Worm (Caenorhabditis elegans) whole organism, L3 larva: Measurements from ENCODE around the gene fbxa-152.

ENCODE experiments used
- R02D3.7 ChIP-seq: fragments of 150-350 bp; optimal IDR thresholded peaks from 2 replicates; lab custom pipeline; 2014; ENCODE audit warnings: missing biosample characterization, missing genetic modification characterization
- ZK546.5 ChIP-seq: sonication (generic microtip); optimal IDR thresholded peaks from 2 replicates; lab custom pipeline; 2017; ENCODE audit warnings: missing biosample characterization, missing genetic modification characterization
- aly-2 ChIP-seq: fragments of 150-350 bp; optimal IDR thresholded peaks from 2 replicates; lab custom pipeline; 2014; ENCODE audit warnings: missing biosample characterization, missing genetic modification characterization
- ama-1 ChIP-seq: fragments of 150-350 bp; optimal IDR thresholded peaks from 2 replicates; lab custom pipeline; 2018
- ceh-28 ChIP-seq: fragments of 150-350 bp; optimal IDR thresholded peaks from 2 replicates; lab custom pipeline; 2014; ENCODE audit warnings: missing biosample characterization, missing genetic modification reagents, missing genetic modification characterization
- ceh-82 ChIP-seq: fragments of 150-350 bp; optimal IDR thresholded peaks from 2 replicates; lab custom pipeline; 2014; ENCODE audit warnings: missing biosample characterization, missing genetic modification characterization
- ceh-9 ChIP-seq: sonication (generic microtip); optimal IDR thresholded peaks from 2 replicates; lab custom pipeline; 2018; ENCODE audit warnings: missing biosample characterization, missing genetic modification characterization
- egl-27 ChIP-seq: sonication (generic microtip); optimal IDR thresholded peaks from 4 replicates; lab custom pipeline; 2017; ENCODE audit warnings: missing biosample characterization, missing genetic modification reagents, missing genetic modification characterization
- egl-5 ChIP-seq: fragments of 150-350 bp; optimal IDR thresholded peaks from 2 replicates; lab custom pipeline; 2017; ENCODE audit warnings: missing biosample characterization, missing genetic modification reagents, missing genetic modification characterization, inconsistent platforms
- elt-1 ChIP-seq: fragments of 150-350 bp; optimal IDR thresholded peaks from 2 replicates; lab custom pipeline; 2014; ENCODE audit warnings: missing biosample characterization, missing genetic modification characterization
- elt-2 ChIP-seq: sonication (generic microtip); optimal IDR thresholded peaks from 2 replicates; lab custom pipeline; 2016; ENCODE audit warnings: missing genetic modification reagents, mild to moderate bottlenecking, missing genetic modification characterization, missing compliant biosample characterization
- elt-3 ChIP-seq, 3 experiments: fragments of 150-350 bp in 1 of 3; sonication (generic microtip) in 2 of 3; optimal IDR thresholded peaks; 2 replicates in 2 of 3; 4 replicates in 1 of 3; lab custom pipeline; 2014 to 2017; ENCODE audit warnings: missing biosample characterization in 3 of 3, missing genetic modification characterization in 3 of 3
- eor-1 ChIP-seq, 2 experiments: fragments of 150-350 bp; optimal IDR thresholded peaks; 2 replicates each; lab custom pipeline; 2014 to 2018; ENCODE audit warnings: missing biosample characterization in 2 of 2, missing genetic modification characterization in 2 of 2
- fkh-10 ChIP-seq: sonication (generic microtip); optimal IDR thresholded peaks from 2 replicates; lab custom pipeline; 2017; ENCODE audit warnings: missing biosample characterization, missing genetic modification reagents, missing genetic modification characterization
- fkh-2 ChIP-seq: fragments of 150-350 bp; optimal IDR thresholded peaks from 2 replicates; lab custom pipeline; 2014; ENCODE audit warnings: missing biosample characterization, missing genetic modification reagents, missing genetic modification characterization
- hmg-11 ChIP-seq: sonication (generic microtip); optimal IDR thresholded peaks from 2 replicates; lab custom pipeline; 2016; ENCODE audit warnings: missing genetic modification characterization, missing compliant biosample characterization
- jun-1 ChIP-seq: fragments of 150-350 bp; optimal IDR thresholded peaks from 2 replicates; lab custom pipeline; 2014; ENCODE audit warnings: missing biosample characterization, missing genetic modification reagents, missing genetic modification characterization
- lin-15B ChIP-seq: fragments of 150-350 bp; optimal IDR thresholded peaks from 2 replicates; lab custom pipeline; 2014; ENCODE audit warnings: missing biosample characterization, missing genetic modification characterization
- lin-39 ChIP-seq: fragments of 150-350 bp; optimal IDR thresholded peaks from 2 replicates; lab custom pipeline; 2018; ENCODE audit warnings: missing biosample characterization, missing genetic modification reagents, missing genetic modification characterization
- lsy-12 ChIP-seq: sonication (generic microtip); optimal IDR thresholded peaks from 2 replicates; lab custom pipeline; 2016; ENCODE audit warnings: mild to moderate bottlenecking, missing genetic modification characterization, missing compliant biosample characterization
- nfya-1 ChIP-seq: sonication (generic microtip); optimal IDR thresholded peaks from 2 replicates; lab custom pipeline; 2017; ENCODE audit warnings: missing genetic modification characterization, mild to moderate bottlenecking, missing compliant biosample characterization, antibody characterized with exemption, moderate library complexity; ENCODE audit not compliant: insufficient read depth
- nhr-11 ChIP-seq: fragments of 150-350 bp; optimal IDR thresholded peaks from 2 replicates; lab custom pipeline; 2014; ENCODE audit warnings: missing biosample characterization, missing genetic modification characterization
- nhr-12 ChIP-seq: fragments of 150-350 bp; optimal IDR thresholded peaks from 2 replicates; lab custom pipeline; 2014; ENCODE audit warnings: missing biosample characterization, missing genetic modification characterization
- nhr-23 ChIP-seq: fragments of 150-350 bp; optimal IDR thresholded peaks from 2 replicates; lab custom pipeline; 2014; ENCODE audit warnings: missing biosample characterization, missing genetic modification reagents, missing genetic modification characterization
- nhr-237 ChIP-seq: fragments of 150-350 bp; optimal IDR thresholded peaks from 2 replicates; lab custom pipeline; 2014; ENCODE audit warnings: missing biosample characterization, missing genetic modification characterization
- nhr-25 ChIP-seq: sonication (generic microtip); optimal IDR thresholded peaks from 2 replicates; lab custom pipeline; 2017; ENCODE audit warnings: missing biosample characterization, missing genetic modification characterization
- nhr-28 ChIP-seq: fragments of 150-350 bp; optimal IDR thresholded peaks from 2 replicates; lab custom pipeline; 2014; ENCODE audit warnings: missing biosample characterization, missing genetic modification characterization
- nhr-43 ChIP-seq: sonication (generic microtip); optimal IDR thresholded peaks from 2 replicates; lab custom pipeline; 2016; ENCODE audit warnings: mild to moderate bottlenecking, missing genetic modification characterization, missing compliant biosample characterization; ENCODE audit not compliant: poor library complexity, severe bottlenecking
- nhr-67 ChIP-seq: fragments of 150-350 bp; optimal IDR thresholded peaks from 2 replicates; lab custom pipeline; 2014; ENCODE audit warnings: missing biosample characterization, missing genetic modification characterization
- nhr-77 ChIP-seq: fragments of 150-350 bp; optimal IDR thresholded peaks from 2 replicates; lab custom pipeline; 2014; ENCODE audit warnings: missing biosample characterization, missing genetic modification characterization
- pha-4 ChIP-seq: fragments of 150-350 bp; optimal IDR thresholded peaks from 2 replicates; lab custom pipeline; 2014; ENCODE audit warnings: missing biosample characterization, missing genetic modification reagents, missing genetic modification characterization
- pqm-1 ChIP-seq: fragments of 150-350 bp; optimal IDR thresholded peaks from 2 replicates; lab custom pipeline; 2017; ENCODE audit warnings: missing biosample characterization, missing genetic modification characterization, inconsistent platforms
- sea-2 ChIP-seq: fragments of 150-350 bp; sonication (generic microtip); optimal IDR thresholded peaks from 4 replicates; lab custom pipeline; 2014; ENCODE audit warnings: missing biosample characterization, missing genetic modification reagents, missing genetic modification characterization
- skn-1 ChIP-seq: fragments of 150-350 bp; optimal IDR thresholded peaks from 2 replicates; lab custom pipeline; 2014; ENCODE audit warnings: missing biosample characterization, missing genetic modification characterization
- snpc-4 ChIP-seq: fragments of 150-350 bp; optimal IDR thresholded peaks from 2 replicates; lab custom pipeline; 2014; ENCODE audit warnings: missing biosample characterization, missing genetic modification characterization
- tbx-2 ChIP-seq: sonication (generic microtip); optimal IDR thresholded peaks from 2 replicates; lab custom pipeline; 2016; ENCODE audit warnings: mild to moderate bottlenecking, missing genetic modification characterization, missing compliant biosample characterization
- unc-39 ChIP-seq: sonication (generic microtip); optimal IDR thresholded peaks from 4 replicates; lab custom pipeline; 2017; ENCODE audit warnings: missing biosample characterization, missing genetic modification characterization
- unc-62 ChIP-seq: fragments of 150-350 bp; sonication (generic microtip); optimal IDR thresholded peaks from 4 replicates; lab custom pipeline; 2014; ENCODE audit warnings: missing biosample characterization, missing genetic modification reagents, missing genetic modification characterization
- zag-1 ChIP-seq: fragments of 150-350 bp; optimal IDR thresholded peaks from 2 replicates; lab custom pipeline; 2014; ENCODE audit warnings: missing biosample characterization, missing genetic modification characterization
- ztf-4 ChIP-seq: fragments of 150-350 bp; optimal IDR thresholded peaks from 2 replicates; lab custom pipeline; 2014; ENCODE audit warnings: missing biosample characterization, missing genetic modification characterization

Gene fbxa-152

ce11 chrV:15569702-15570430 is 32.3 kb downstream of the fbxa-152 start, which contains the start of gene lsm-5:
TSS of gene lsm-5 (plus strand) at chrV:15570380.
- TF ChIP-seq eor-1 (tag; optimal IDR thresholded peaks at IDR 0.05; lab: Kevin White, UChicago): no peak
- TF ChIP-seq egl-5 (tag; lab: Kevin White, UChicago): peak; percentile 24
- no peak for TF ChIP-seq fkh-10 (GFP tag; lab: Kevin White, UChicago)
- TF ChIP-seq nhr-25 (tag; lab: Kevin White, UChicago): no peak
- TF ChIP-seq ceh-82 (tag; lab: Kevin White, UChicago): no peak
- no peak for TF ChIP-seq snpc-4 (tag; lab: Kevin White, UChicago)
- TF ChIP-seq ZK546.5 (tag; lab: Kevin White, UChicago): no peak
- peak; percentile 57 for TF ChIP-seq lin-15B (tag; lab: Kevin White, UChicago)
- peak; percentile 91 for TF ChIP-seq R02D3.7 (tag; lab: Kevin White, UChicago)
- TF ChIP-seq nhr-237 (tag; lab: Kevin White, UChicago): no peak
- TF ChIP-seq hmg-11 (tag; lab: Kevin White, UChicago): peak; percentile 31
- TF ChIP-seq nhr-11 (tag; lab: Kevin White, UChicago): peak; percentile 16
- TF ChIP-seq nhr-28: no peak
- peak; percentile 81 for TF ChIP-seq pha-4 (tag; lab: Kevin White, UChicago)
- no peak for TF ChIP-seq tbx-2 (tag; lab: Kevin White, UChicago)
- no peak for TF ChIP-seq elt-1
- no peak for TF ChIP-seq elt-3 (tag; optimal IDR thresholded peaks at IDR 0.05; lab: Kevin White, UChicago)
- no peak for TF ChIP-seq egl-27 (tag; lab: Kevin White, UChicago)
- no peak for TF ChIP-seq nhr-12 (tag; lab: Kevin White, UChicago)
- TF ChIP-seq jun-1: peak; percentile 8
- TF ChIP-seq aly-2: no peak
- TF ChIP-seq fkh-2 (tag; lab: Kevin White, UChicago): no peak
- peak; percentile 92 for TF ChIP-seq ama-1 (lab: Kevin White, UChicago)
- TF ChIP-seq nhr-67 (tag; lab: Kevin White, UChicago): no peak
- TF ChIP-seq ceh-9 (tag; lab: Kevin White, UChicago): no peak
- no peak for TF ChIP-seq lsy-12 (tag; lab: Kevin White, UChicago)
- TF ChIP-seq nfya-1 (tag; lab: Kevin White, UChicago): peak; percentile 74
- peak; percentile 7 for TF ChIP-seq lin-39 (tag; lab: Kevin White, UChicago)
- TF ChIP-seq nhr-77: no peak
- TF ChIP-seq ztf-4 (tag; lab: Kevin White, UChicago): no peak
- TF ChIP-seq skn-1 (tag; lab: Kevin White, UChicago): no peak
- peak; percentile 27 for TF ChIP-seq elt-2
- no peak for TF ChIP-seq unc-39 (tag; lab: Kevin White, UChicago)
- no peak for TF ChIP-seq nhr-43 (tag; lab: Kevin White, UChicago)
- no peak for TF ChIP-seq unc-62 (GFP tag; lab: Kevin White, UChicago)
- peak; percentile 74 for TF ChIP-seq pqm-1 (tag; lab: Kevin White, UChicago)
- TF ChIP-seq nhr-23 (tag; lab: Kevin White, UChicago): peak; percentile 60
- no peak for TF ChIP-seq zag-1 (tag; lab: Kevin White, UChicago)
- no peak for TF ChIP-seq ceh-28 (tag; lab: Kevin White, UChicago)
- TF ChIP-seq, all 47 proteins: peak for 13

DNA sequence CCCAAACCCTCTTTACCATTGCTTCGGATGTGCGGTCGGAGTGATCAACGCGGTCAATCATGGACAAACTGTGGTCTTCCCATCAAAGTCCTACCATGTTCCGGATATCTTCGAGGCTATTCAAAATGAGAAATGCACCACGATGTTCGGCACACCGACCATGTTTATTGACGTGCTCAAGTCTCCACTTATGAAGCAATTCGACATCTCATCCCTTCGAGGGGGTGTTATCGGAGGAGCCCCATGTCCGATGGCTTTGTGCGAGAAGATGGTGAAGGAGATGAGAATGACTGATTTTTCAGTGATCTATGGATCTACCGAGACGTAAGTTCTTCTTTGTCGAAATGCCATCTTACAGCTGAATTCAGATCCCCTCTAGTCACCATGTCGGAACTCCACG is 33.8 kb downstream of the fbxa-152 start:
- TF ChIP-seq lin-39 (tag; lab: Kevin White, UChicago) (peak; percentile 7), skn-1 (tag; lab: Kevin White, UChicago) (no peak), elt-2 (no peak), nhr-12 (tag; lab: Kevin White, UChicago) (no peak), nhr-25 (tag; lab: Kevin White, UChicago) (no peak), ceh-28 (tag; lab: Kevin White, UChicago) (no peak), sea-2 (no peak), nhr-43 (tag; lab: Kevin White, UChicago) (no peak), ama-1 (lab: Kevin White, UChicago) (peak; percentile 93)
